Fruit fly (Drosophila melanogaster): ENCODE data around the gene CG1571.
A peak's percentile ranks its signal among the peaks of the same experiment; 100 is the strongest.

- TF ChIP-seq yki (optimal IDR thresholded peaks at IDR 0.05), result no peak
- TF ChIP-seq chn (GFP tag; optimal IDR thresholded peaks at IDR 0.05), result no peak
- TF ChIP-seq CG18619 (GFP tag; optimal IDR thresholded peaks at IDR 0.05), result peak; percentile 18
- no peak for TF ChIP-seq gce (GFP tag; IDR thresholded peaks at IDR 0.05)
- TF ChIP-seq CG30020 (tag; optimal IDR thresholded peaks at IDR 0.05), result no peak
- no peak for TF ChIP-seq CG11398 (GFP tag; optimal IDR thresholded peaks at IDR 0.05)
- peak; percentile 41 for TF ChIP-seq mam (GFP tag; optimal IDR thresholded peaks at IDR 0.05)
- no peak for TF ChIP-seq ato (GFP tag; IDR thresholded peaks at IDR 0.05; ENCODE audit: partially characterized antibody)
- no peak for TF ChIP-seq CG10267 (tag; optimal IDR thresholded peaks at IDR 0.05)
Measured at dm6 chrX:8112715-8113114, 37.0 kb downstream of the CG1571 start.
